Worm (Caenorhabditis elegans) whole organism, mixed stage, embryonic: Measurements from ENCODE around the gene M03C11.3.

Source experiments
- bed-3 ChIP-seq: fragments of 200-800 bp; sonication (Bioruptor generic); optimal IDR thresholded peaks from 3 replicates; lab custom pipeline; 2018; ENCODE audit warnings: mild to moderate bottlenecking, missing genetic modification characterization, moderate library complexity, missing compliant biosample characterization
- blmp-1 ChIP-seq: fragments of 150-350 bp; optimal IDR thresholded peaks from 2 replicates; lab custom pipeline; 2014; ENCODE audit warnings: missing biosample characterization, missing genetic modification characterization
- elt-1 ChIP-seq: sonication (generic microtip); optimal IDR thresholded peaks from 2 replicates; lab custom pipeline; 2017; ENCODE audit warnings: missing genetic modification characterization, mild to moderate bottlenecking, missing compliant biosample characterization, antibody characterized with exemption, moderate library complexity, borderline replicate concordance; ENCODE audit not compliant: insufficient read depth
- lsy-2 ChIP-seq: fragments of 150-350 bp; optimal IDR thresholded peaks from 2 replicates; lab custom pipeline; 2014; ENCODE audit warnings: missing biosample characterization, missing genetic modification characterization
- mab-5 ChIP-seq: fragments of 150-350 bp; optimal IDR thresholded peaks from 2 replicates; lab custom pipeline; 2014; ENCODE audit warnings: missing biosample characterization, missing genetic modification characterization
- unc-62 ChIP-seq: fragments of 150-350 bp; optimal IDR thresholded peaks from 2 replicates; lab custom pipeline; 2014; ENCODE audit warnings: missing biosample characterization, missing genetic modification reagents, missing genetic modification characterization

ce11 chrIII:10381473-10381872, 23.4 kb upstream of the M03C11.3 start, which contains the start of gene C38H2.2:
- TF ChIP-seq unc-62 (GFP tag; lab: Kevin White, UChicago) (no peak), blmp-1 (no peak), elt-1 (no peak), lsy-2 (no peak), mab-5 (no peak), bed-3 (GFP tag; lab: Kevin White, UChicago) (no peak)
